Worm (Caenorhabditis elegans) whole organism, L1 larva: ENCODE results near the gene F46C5.4.

ENCODE experiments used
- C16A3.4 ChIP-seq: fragments of 150-350 bp; optimal IDR thresholded peaks from 2 replicates; lab custom pipeline; 2014; ENCODE audit warnings: missing biosample characterization, missing genetic modification characterization
- F16B12.6 ChIP-seq: fragments of 150-350 bp; optimal IDR thresholded peaks from 2 replicates; lab custom pipeline; 2014; ENCODE audit warnings: missing biosample characterization, missing genetic modification characterization
- Y116A8C.19 ChIP-seq: sonication (generic microtip); optimal IDR thresholded peaks from 2 replicates; lab custom pipeline; 2016; ENCODE audit warnings: missing compliant biosample characterization, missing genetic modification characterization, borderline replicate concordance
- aly-2 ChIP-seq: fragments of 150-350 bp; optimal IDR thresholded peaks from 2 replicates; lab custom pipeline; 2014; ENCODE audit warnings: missing biosample characterization, missing genetic modification characterization
- ama-1 ChIP-seq: fragments of 150-350 bp; optimal IDR thresholded peaks from 2 replicates; lab custom pipeline; 2014
- blmp-1 ChIP-seq: fragments of 150-350 bp; optimal IDR thresholded peaks from 2 replicates; lab custom pipeline; 2014; ENCODE audit warnings: missing biosample characterization, missing genetic modification characterization
- ceh-63 ChIP-seq: fragments of 200-800 bp; sonication (Bioruptor generic); optimal IDR thresholded peaks from 2 replicates; lab custom pipeline; 2018; ENCODE audit warnings: mild to moderate bottlenecking, missing genetic modification characterization, missing compliant biosample characterization
- ceh-8 ChIP-seq: fragments of 200-800 bp; sonication (Bioruptor generic); optimal IDR thresholded peaks from 2 replicates; lab custom pipeline; 2018; ENCODE audit warnings: mild to moderate bottlenecking, missing genetic modification characterization, moderate library complexity, missing compliant biosample characterization
- ceh-82 ChIP-seq, 3 experiments: fragments of 150-350 bp in 1 of 3; sonication (generic microtip) in 2 of 3; optimal IDR thresholded peaks; 2 replicates each; lab custom pipeline; 2014 to 2017; ENCODE audit warnings: missing biosample characterization in 3 of 3, missing genetic modification characterization in 3 of 3
- ceh-88 ChIP-seq: fragments of 200-800 bp; sonication (Bioruptor generic); IDR thresholded peaks from 2 replicates; pipeline ENCODE4 v1.3.6; 2022; ENCODE audit warnings: missing genetic modification characterization, missing compliant biosample characterization
- dpl-1 ChIP-seq, 3 experiments: fragments of 150-350 bp in 2 of 3; sonication (generic microtip) in 1 of 3; optimal IDR thresholded peaks; 2 replicates each; lab custom pipeline; 2014 to 2017; ENCODE audit warnings: missing biosample characterization in 3 of 3, missing genetic modification characterization in 3 of 3, missing genetic modification reagents in 3 of 3
- efl-1 ChIP-seq, 4 experiments: fragments of 150-350 bp; optimal IDR thresholded peaks in 3 of 4; peaks in 1 of 4; 1 replicate in 1 of 4; 2 replicates in 3 of 4; lab custom pipeline; 2014; ENCODE audit warnings: missing biosample characterization in 2 of 4, missing genetic modification characterization in 2 of 4, missing genetic modification reagents in 2 of 4
- egl-13 ChIP-seq: sonication (generic microtip); optimal IDR thresholded peaks from 2 replicates; lab custom pipeline; 2016; ENCODE audit warnings: missing genotype, missing genetic modification reagents, missing genetic modification characterization, missing compliant biosample characterization
- egl-27 ChIP-seq, 2 experiments: fragments of 150-350 bp in 1 of 2; sonication (generic microtip); optimal IDR thresholded peaks; 3 replicates each; lab custom pipeline; 2017 to 2018; ENCODE audit warnings: missing biosample characterization in 2 of 2, missing genetic modification characterization in 2 of 2, missing genetic modification reagents in 2 of 2
- elt-3 ChIP-seq, 6 experiments: fragments of 150-350 bp in 1 of 6; sonication (generic microtip); optimal IDR thresholded peaks; 2 replicates each; lab custom pipeline; 2017 to 2018; ENCODE audit warnings: missing biosample characterization in 6 of 6, missing genetic modification characterization in 6 of 6, inconsistent platforms in 1 of 6
- ets-5 ChIP-seq: fragments of 200-800 bp; sonication (Bioruptor generic); IDR thresholded peaks from 2 replicates; pipeline ENCODE4 v1.3.6; 2022; ENCODE audit warnings: missing genetic modification characterization, missing compliant biosample characterization
- fkh-4 ChIP-seq: sonication (generic microtip); optimal IDR thresholded peaks from 2 replicates; lab custom pipeline; 2016; ENCODE audit warnings: missing compliant biosample characterization, missing genetic modification characterization, borderline replicate concordance
- fos-1 ChIP-seq: fragments of 150-350 bp; optimal IDR thresholded peaks from 2 replicates; lab custom pipeline; 2014; ENCODE audit warnings: missing biosample characterization, missing genetic modification characterization
- hlh-17 ChIP-seq: fragments of 200-800 bp; sonication (Bioruptor generic); optimal IDR thresholded peaks from 2 replicates; lab custom pipeline; 2018; ENCODE audit warnings: missing genetic modification characterization, mild to moderate bottlenecking, missing compliant biosample characterization, moderate library complexity, borderline replicate concordance
- hlh-4 ChIP-seq: sonication (generic microtip); optimal IDR thresholded peaks from 2 replicates; lab custom pipeline; 2016; ENCODE audit warnings: mild to moderate bottlenecking, missing genetic modification characterization, missing compliant biosample characterization
- hpl-2 ChIP-seq: fragments of 150-350 bp; optimal IDR thresholded peaks from 2 replicates; lab custom pipeline; 2014; ENCODE audit warnings: missing biosample characterization, missing genetic modification reagents, missing genetic modification characterization
- irx-1 ChIP-seq: sonication (generic microtip); optimal IDR thresholded peaks from 2 replicates; lab custom pipeline; 2016; ENCODE audit warnings: missing genetic modification characterization, missing compliant biosample characterization
- isw-1 ChIP-seq: fragments of 200-800 bp; sonication (Bioruptor generic); IDR thresholded peaks from 2 replicates; pipeline ENCODE4 v1.3.6; 2022; ENCODE audit warnings: missing genetic modification characterization, missing compliant biosample characterization
- jun-1 ChIP-seq: fragments of 150-350 bp; optimal IDR thresholded peaks from 2 replicates; lab custom pipeline; 2014; ENCODE audit warnings: missing biosample characterization, missing genetic modification reagents, missing genetic modification characterization
- lin-13 ChIP-seq: fragments of 150-350 bp; optimal IDR thresholded peaks from 2 replicates; lab custom pipeline; 2014; ENCODE audit warnings: missing biosample characterization, missing genetic modification reagents, missing genetic modification characterization
- lin-14 ChIP-seq: fragments of 200-800 bp; sonication (Bioruptor generic); optimal IDR thresholded peaks from 2 replicates; lab custom pipeline; 2018; ENCODE audit warnings: mild to moderate bottlenecking, missing genetic modification characterization, moderate library complexity, missing compliant biosample characterization
- lin-39 ChIP-seq: fragments of 150-350 bp; optimal IDR thresholded peaks from 2 replicates; lab custom pipeline; 2014; ENCODE audit warnings: missing biosample characterization, missing genetic modification reagents, missing genetic modification characterization
- lsy-2 ChIP-seq, 2 experiments: fragments of 150-350 bp; optimal IDR thresholded peaks; 2 replicates each; lab custom pipeline; 2014; ENCODE audit warnings: missing biosample characterization in 2 of 2, missing genetic modification characterization in 2 of 2
- mab-9 ChIP-seq: fragments of 200-800 bp; sonication (Bioruptor generic); IDR thresholded peaks from 2 replicates; pipeline ENCODE4 v1.3.6; 2022; ENCODE audit warnings: missing genetic modification reagents, missing genetic modification characterization, missing compliant biosample characterization
- mdl-1 ChIP-seq, 2 experiments: fragments of 150-350 bp; optimal IDR thresholded peaks; 2 replicates each; lab custom pipeline; 2014 to 2017; ENCODE audit warnings: missing biosample characterization in 2 of 2, missing genetic modification characterization in 2 of 2, inconsistent platforms in 1 of 2
- mef-2 ChIP-seq: fragments of 150-350 bp; optimal IDR thresholded peaks from 2 replicates; lab custom pipeline; 2014; ENCODE audit warnings: missing biosample characterization, missing genetic modification characterization
- mep-1 ChIP-seq: fragments of 150-350 bp; optimal IDR thresholded peaks from 2 replicates; lab custom pipeline; 2014; ENCODE audit warnings: missing biosample characterization, missing genetic modification characterization
- nhr-11 ChIP-seq: fragments of 150-350 bp; optimal IDR thresholded peaks from 2 replicates; lab custom pipeline; 2014; ENCODE audit warnings: missing biosample characterization, missing genetic modification characterization
- nhr-237 ChIP-seq: fragments of 150-350 bp; optimal IDR thresholded peaks from 2 replicates; lab custom pipeline; 2014; ENCODE audit warnings: missing biosample characterization, missing genetic modification characterization
- nhr-28 ChIP-seq: fragments of 150-350 bp; optimal IDR thresholded peaks from 2 replicates; lab custom pipeline; 2014; ENCODE audit warnings: missing biosample characterization, missing genetic modification characterization
- nhr-47 ChIP-seq: sonication (generic microtip); optimal IDR thresholded peaks from 2 replicates; lab custom pipeline; 2016; ENCODE audit warnings: mild to moderate bottlenecking, missing genetic modification characterization, moderate library complexity, missing compliant biosample characterization
- nhr-71 ChIP-seq: sonication (generic microtip); optimal IDR thresholded peaks from 2 replicates; lab custom pipeline; 2016; ENCODE audit warnings: mild to moderate bottlenecking, missing genetic modification characterization, moderate library complexity, missing compliant biosample characterization
- nhr-76 ChIP-seq: sonication (generic microtip); optimal IDR thresholded peaks from 2 replicates; lab custom pipeline; 2017; ENCODE audit warnings: missing biosample characterization, missing genetic modification characterization
- nhr-77 ChIP-seq: fragments of 150-350 bp; optimal IDR thresholded peaks from 2 replicates; lab custom pipeline; 2014; ENCODE audit warnings: missing biosample characterization, missing genetic modification characterization
- nhr-84 ChIP-seq: sonication (generic microtip); optimal IDR thresholded peaks from 2 replicates; lab custom pipeline; 2017; ENCODE audit warnings: missing biosample characterization, missing genetic modification characterization
- nhr-85 ChIP-seq: sonication (generic microtip); peaks from one replicate; lab custom pipeline; 2016; ENCODE audit warnings: missing genetic modification characterization, inconsistent platforms, missing compliant biosample characterization
- skn-1 ChIP-seq: fragments of 150-350 bp; optimal IDR thresholded peaks from 2 replicates; lab custom pipeline; 2014; ENCODE audit warnings: missing biosample characterization, missing genetic modification characterization
- snpc-4 ChIP-seq: fragments of 150-350 bp; optimal IDR thresholded peaks from 2 replicates; lab custom pipeline; 2014; ENCODE audit warnings: missing biosample characterization, missing genetic modification characterization
- sptf-1 ChIP-seq: fragments of 150-350 bp; optimal IDR thresholded peaks from 2 replicates; lab custom pipeline; 2014; ENCODE audit warnings: missing biosample characterization, missing genetic modification characterization
- tbx-2 ChIP-seq: sonication (generic microtip); optimal IDR thresholded peaks from 2 replicates; lab custom pipeline; 2016; ENCODE audit warnings: missing genetic modification characterization, missing compliant biosample characterization
- unc-30 ChIP-seq: sonication (generic microtip); optimal IDR thresholded peaks from 2 replicates; lab custom pipeline; 2017; ENCODE audit warnings: missing biosample characterization, missing genetic modification characterization
- unc-62 ChIP-seq: fragments of 150-350 bp; optimal IDR thresholded peaks from 2 replicates; lab custom pipeline; 2014; ENCODE audit warnings: missing biosample characterization, missing genetic modification reagents, missing genetic modification characterization
- unc-86 ChIP-seq: sonication (generic microtip); optimal IDR thresholded peaks from 2 replicates; lab custom pipeline; 2016; ENCODE audit warnings: missing genetic modification characterization, missing compliant biosample characterization
- unc-98 ChIP-seq: fragments of 200-800 bp; sonication (Bioruptor generic); IDR thresholded peaks from 2 replicates; pipeline ENCODE4 v1.3.6; 2022; ENCODE audit warnings: missing genetic modification characterization, missing compliant biosample characterization
- vab-15 ChIP-seq: sonication (generic microtip); optimal IDR thresholded peaks from 2 replicates; lab custom pipeline; 2017; ENCODE audit warnings: missing genotype, mild to moderate bottlenecking, missing genetic modification characterization, missing compliant biosample characterization
- zag-1 ChIP-seq: fragments of 150-350 bp; optimal IDR thresholded peaks from 2 replicates; lab custom pipeline; 2014; ENCODE audit warnings: missing biosample characterization, missing genetic modification characterization
- zip-4 ChIP-seq: fragments of 200-800 bp; sonication (Bioruptor generic); optimal IDR thresholded peaks from 2 replicates; lab custom pipeline; 2018; ENCODE audit warnings: mild to moderate bottlenecking, missing genetic modification characterization, moderate library complexity, missing compliant biosample characterization
- ztf-11 ChIP-seq, 2 experiments: sonication (generic microtip); optimal IDR thresholded peaks; 2 replicates each; lab custom pipeline; 2016 to 2017; ENCODE audit warnings: missing genetic modification characterization in 2 of 2, missing biosample characterization in 1 of 2, missing compliant biosample characterization in 1 of 2
- ztf-4 ChIP-seq: fragments of 150-350 bp; optimal IDR thresholded peaks from 2 replicates; lab custom pipeline; 2014; ENCODE audit warnings: missing biosample characterization, missing genetic modification characterization

Gene F46C5.4

ce11 chrII:8796391-8796790, 39.5 kb upstream of the F46C5.4 start (continued):
- TF ChIP-seq F16B12.6 (tag; lab: Kevin White, UChicago) = no peak
- TF ChIP-seq nhr-28 (tag; lab: Kevin White, UChicago) = no peak
- TF ChIP-seq nhr-76 (tag; lab: Kevin White, UChicago) = no peak
- TF ChIP-seq mab-9 (GFP tag; lab: Robert Waterston, UW) = no peak
- TF ChIP-seq ztf-4 (tag; lab: Kevin White, UChicago) = peak; percentile 44
- no peak for TF ChIP-seq blmp-1 (tag; lab: Kevin White, UChicago)
- no peak for TF ChIP-seq ceh-63 (GFP tag; lab: Kevin White, UChicago)
- TF ChIP-seq mdl-1 (tag; optimal IDR thresholded peaks at IDR 0.05; lab: Kevin White, UChicago) = no peak
- TF ChIP-seq lin-13 (GFP tag; lab: Kevin White, UChicago) = no peak
- TF ChIP-seq nhr-47 = peak; percentile 85
- TF ChIP-seq mef-2 (tag; lab: Kevin White, UChicago) = no peak
- peak; percentile 6 for TF ChIP-seq skn-1 (tag; lab: Kevin White, UChicago)
- peak; percentile 45 to 50 for TF ChIP-seq lsy-2 (tag; optimal IDR thresholded peaks at IDR 0.05; lab: Kevin White, UChicago)
- no peak for TF ChIP-seq hpl-2
- peak; percentile 52 for TF ChIP-seq jun-1 (tag; lab: Kevin White, UChicago)
- TF ChIP-seq nhr-77 (tag; lab: Kevin White, UChicago) = peak; percentile 7
- no peak for TF ChIP-seq sptf-1 (tag; lab: Kevin White, UChicago)
- no peak for TF ChIP-seq elt-3 (tag; optimal IDR thresholded peaks at IDR 0.05; lab: Kevin White, UChicago)
- TF ChIP-seq ceh-88 (GFP tag; lab: Robert Waterston, UW) = no peak
- TF ChIP-seq mep-1 (tag; lab: Kevin White, UChicago) = peak; percentile 16
- TF ChIP-seq fos-1 (tag; lab: Kevin White, UChicago) = peak; percentile 21
- no peak for TF ChIP-seq egl-27 (tag; optimal IDR thresholded peaks at IDR 0.05; lab: Kevin White, UChicago)
- peak; percentile 98 for TF ChIP-seq lin-14 (GFP tag; lab: Kevin White, UChicago)
- TF ChIP-seq isw-1 (GFP tag; lab: Robert Waterston, UW) = peak; percentile 59
- no peak for TF ChIP-seq nhr-237
- TF ChIP-seq irx-1 (tag; lab: Kevin White, UChicago) = peak; percentile 54
- no peak for TF ChIP-seq vab-15 (tag; lab: Kevin White, UChicago)
- peak; percentile 81 for TF ChIP-seq tbx-2 (tag; lab: Kevin White, UChicago)
- TF ChIP-seq ceh-82 (tag; optimal IDR thresholded peaks at IDR 0.05; lab: Kevin White, UChicago) = peak; percentile 48 to 68 (median 65)
- TF ChIP-seq hlh-4 = no peak
- TF ChIP-seq dpl-1 (GFP tag; optimal IDR thresholded peaks at IDR 0.05; lab: Kevin White, UChicago) = peak in 1 of 3 experiments; percentile 18
- no peak for TF ChIP-seq ama-1 (lab: Kevin White, UChicago)
- TF ChIP-seq nhr-11 (tag; lab: Kevin White, UChicago) = no peak
- peak; percentile 13 for TF ChIP-seq snpc-4 (tag; lab: Kevin White, UChicago)
- peak; percentile 32 for TF ChIP-seq ceh-8
- peak; percentile 83 for TF ChIP-seq unc-86 (tag; lab: Kevin White, UChicago)
- no peak for TF ChIP-seq unc-30 (tag; lab: Kevin White, UChicago)
- TF ChIP-seq Y116A8C.19 (tag; lab: Kevin White, UChicago) = no peak
- peak; percentile 88 for TF ChIP-seq nhr-71
- no peak for TF ChIP-seq nhr-84 (tag; lab: Kevin White, UChicago)
- no peak for TF ChIP-seq zag-1 (tag; lab: Kevin White, UChicago)
- no peak for TF ChIP-seq ets-5 (GFP tag; lab: Robert Waterston, UW)
- TF ChIP-seq egl-13 (tag; lab: Kevin White, UChicago) = peak; percentile 90
- no peak for TF ChIP-seq nhr-85 (tag; lab: Kevin White, UChicago)
- TF ChIP-seq hlh-17 = no peak
- peak; percentile 35 to 46 for TF ChIP-seq efl-1 (optimal IDR thresholded peaks at IDR 0.05; lab: Kevin White, UChicago)
- TF ChIP-seq efl-1 (GFP tag; optimal IDR thresholded peaks at IDR 0.05 in 1 of 2; lab: Kevin White, UChicago) = peak; percentile 5 to 67
- peak in 1 of 2 experiments; percentile 4 for TF ChIP-seq ztf-11 (tag; optimal IDR thresholded peaks at IDR 0.05; lab: Kevin White, UChicago)
- no peak for TF ChIP-seq lin-39 (tag; lab: Kevin White, UChicago)
- no peak for TF ChIP-seq unc-62
- TF ChIP-seq zip-4 (GFP tag; lab: Kevin White, UChicago) = no peak
- no peak for TF ChIP-seq aly-2 (tag; lab: Kevin White, UChicago)
- TF ChIP-seq fkh-4 = no peak
- no peak for TF ChIP-seq unc-98
- no peak for TF ChIP-seq C16A3.4 (tag; lab: Kevin White, UChicago)
